Worm (Caenorhabditis elegans): ENCODE results near the gene F41G3.10.

F41G3.10 gene

ce11 chrII:6710596-6710995 lies 38.7 kb downstream of the F41G3.10 start:
- TF ChIP-seq snpc-4 (tag; optimal IDR thresholded peaks at IDR 0.05) (no peak), lsy-12 (tag; optimal IDR thresholded peaks at IDR 0.05) (no peak), nhr-43 (tag; optimal IDR thresholded peaks at IDR 0.05; ENCODE audit: poor library complexity, severe bottlenecking) (no peak), sea-2 (GFP tag; optimal IDR thresholded peaks at IDR 0.05) (no peak), nhr-28 (tag; optimal IDR thresholded peaks at IDR 0.05) (no peak), aly-2 (tag; optimal IDR thresholded peaks at IDR 0.05) (no peak), ceh-28 (tag; optimal IDR thresholded peaks at IDR 0.05) (no peak), egl-27 (tag; optimal IDR thresholded peaks at IDR 0.05) (no peak), elt-3 (tag; optimal IDR thresholded peaks at IDR 0.05) (no peak), ztf-11 (tag; optimal IDR thresholded peaks at IDR 0.05) (no peak), tbx-2 (tag; optimal IDR thresholded peaks at IDR 0.05) (no peak), nhr-76 (tag; optimal IDR thresholded peaks at IDR 0.05) (no peak), daf-12 (tag; optimal IDR thresholded peaks at IDR 0.05) (no peak), mml-1 (tag; optimal IDR thresholded peaks at IDR 0.05) (no peak), pha-4 (tag; optimal IDR thresholded peaks at IDR 0.05) (no peak), ceh-82 (tag; optimal IDR thresholded peaks at IDR 0.05) (no peak), nhr-77 (tag; optimal IDR thresholded peaks at IDR 0.05) (no peak), lin-39 (tag; optimal IDR thresholded peaks at IDR 0.05) (no peak), fkh-10 (GFP tag; optimal IDR thresholded peaks at IDR 0.05) (no peak)

DNA sequence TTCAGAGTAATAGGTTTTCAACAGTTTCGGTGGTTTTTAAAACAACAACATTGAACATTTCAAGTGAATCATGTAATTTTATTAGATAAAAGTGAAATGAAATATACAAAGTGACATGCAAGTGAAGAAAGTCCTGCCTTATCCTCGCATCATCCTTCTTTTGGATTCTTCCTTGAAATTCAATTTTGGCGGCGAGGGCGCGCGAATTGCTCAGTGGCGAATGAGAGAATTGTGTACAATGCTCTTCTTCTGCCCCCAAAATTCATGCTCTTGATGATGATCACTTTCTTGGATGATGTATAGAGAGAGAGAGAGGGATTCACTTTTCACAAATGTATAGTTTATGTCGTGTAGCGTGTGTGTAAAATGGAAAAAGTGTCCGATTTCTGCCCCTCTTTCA lies 39.6 kb downstream of the F41G3.10 start:
- TF ChIP-seq ama-1 (optimal IDR thresholded peaks at IDR 0.05) (peak; percentile 74), egl-27 (tag; optimal IDR thresholded peaks at IDR 0.05) (no peak), fkh-10 (GFP tag; optimal IDR thresholded peaks at IDR 0.05) (peak; percentile 86), ceh-9 (tag; optimal IDR thresholded peaks at IDR 0.05) (no peak), nhr-23 (tag; optimal IDR thresholded peaks at IDR 0.05) (peak; percentile 3), nhr-43 (tag; optimal IDR thresholded peaks at IDR 0.05; ENCODE audit: poor library complexity, severe bottlenecking) (peak; percentile 26)

DNA sequence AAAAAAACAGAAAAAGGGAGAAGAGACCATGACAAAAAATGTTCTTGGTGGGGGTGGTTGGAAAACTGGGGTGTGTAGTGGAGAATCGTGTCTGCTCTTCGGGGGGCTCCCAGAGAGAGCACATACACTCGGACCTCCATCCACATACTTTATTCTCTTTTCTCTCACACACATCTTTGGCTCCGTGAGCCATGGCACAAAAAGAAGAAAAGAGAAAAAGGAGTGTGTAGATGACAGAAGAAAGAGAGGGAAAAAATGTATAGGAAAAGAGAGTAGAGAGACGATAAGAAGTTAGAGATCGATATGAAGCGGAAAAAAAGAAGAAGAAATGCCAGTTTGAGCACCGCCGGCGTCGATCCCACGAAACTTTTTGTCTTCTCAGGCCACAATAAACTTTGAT lies 40.3 kb downstream of the F41G3.10 start:
- TF ChIP-seq hmg-11 (tag; optimal IDR thresholded peaks at IDR 0.05) (peak; percentile 37), pqm-1 (tag; optimal IDR thresholded peaks at IDR 0.05) (no peak), unc-62 (GFP tag; optimal IDR thresholded peaks at IDR 0.05) (peak; percentile 15), nhr-67 (tag; optimal IDR thresholded peaks at IDR 0.05) (no peak), lin-39 (tag; optimal IDR thresholded peaks at IDR 0.05) (peak; percentile 65), nhr-23 (tag; optimal IDR thresholded peaks at IDR 0.05) (no peak), lin-15B (tag; optimal IDR thresholded peaks at IDR 0.05) (peak; percentile 21), ceh-28 (tag; optimal IDR thresholded peaks at IDR 0.05) (no peak), nfya-1 (tag; optimal IDR thresholded peaks at IDR 0.05; ENCODE audit: insufficient read depth) (peak; percentile 78), jun-1 (tag; optimal IDR thresholded peaks at IDR 0.05) (no peak), eor-1 (tag; optimal IDR thresholded peaks at IDR 0.05) (no peak), egl-5 (tag; optimal IDR thresholded peaks at IDR 0.05) (peak; percentile 18)

DNA sequence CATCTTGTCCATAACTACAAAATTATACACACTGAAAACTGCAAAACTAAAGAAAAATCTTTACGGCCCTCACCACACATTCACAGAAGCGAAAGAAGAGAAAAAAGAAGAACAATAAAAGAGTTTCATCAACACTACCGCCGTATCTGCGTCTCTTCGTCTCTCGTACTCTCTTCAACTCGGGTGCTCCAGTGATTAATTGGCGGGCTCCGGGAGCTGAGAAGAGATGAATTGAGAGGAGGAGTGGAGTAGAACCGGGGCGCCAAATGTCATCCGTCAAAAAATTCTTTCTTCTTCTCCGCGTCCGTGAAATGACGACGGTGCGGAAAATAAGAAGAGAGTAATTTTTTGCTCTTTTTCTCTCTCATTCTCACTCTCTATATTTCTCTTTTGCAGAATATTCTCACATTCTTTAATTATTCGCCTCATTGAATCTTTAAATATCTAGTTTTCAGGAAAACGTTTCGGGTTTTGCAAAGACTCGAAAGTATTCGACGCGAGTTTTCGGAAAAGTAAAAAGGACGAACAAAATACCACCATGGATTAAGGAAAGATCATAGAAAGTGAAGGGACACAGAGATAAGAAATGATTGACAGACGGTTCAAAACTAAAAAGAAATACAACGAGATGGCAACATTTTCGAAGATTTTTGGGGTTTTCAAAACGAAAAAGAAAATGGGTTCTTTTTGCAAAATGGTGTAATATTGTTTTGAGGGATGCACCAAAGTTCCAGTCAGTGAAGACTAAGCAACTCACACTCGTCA lies 41.6 kb downstream of the F41G3.10 start:
- TF ChIP-seq unc-62 (GFP tag; optimal IDR thresholded peaks at IDR 0.05) (peak; percentile 27), lin-39 (tag; optimal IDR thresholded peaks at IDR 0.05) (peak; percentile 96), ceh-28 (tag; optimal IDR thresholded peaks at IDR 0.05) (no peak), nfya-1 (tag; optimal IDR thresholded peaks at IDR 0.05; ENCODE audit: insufficient read depth) (peak; percentile 52), nhr-28 (tag; optimal IDR thresholded peaks at IDR 0.05) (no peak), elt-1 (tag; optimal IDR thresholded peaks at IDR 0.05) (peak; percentile 0)

ce11 chrII:6706552-6707091 lies 42.7 kb downstream of the F41G3.10 start:
- TF ChIP-seq ceh-82 (tag; optimal IDR thresholded peaks at IDR 0.05): no peak
- no peak for TF ChIP-seq ceh-16 (tag; optimal IDR thresholded peaks at IDR 0.05)
- no peak for TF ChIP-seq nhr-76 (tag; optimal IDR thresholded peaks at IDR 0.05)
- TF ChIP-seq nhr-12 (tag; optimal IDR thresholded peaks at IDR 0.05): no peak
- peak; percentile 44 for TF ChIP-seq fkh-10 (GFP tag; optimal IDR thresholded peaks at IDR 0.05)
- no peak for TF ChIP-seq pha-4 (tag; optimal IDR thresholded peaks at IDR 0.05)

Data from whole organism, L3 larva.